Worm (Caenorhabditis elegans) whole organism, young adult: ENCODE results near the gene T22C8.4.

Source experiments
- B0261.1 ChIP-seq: sonication (generic microtip); optimal IDR thresholded peaks from 2 replicates; lab custom pipeline; 2016; ENCODE audit warnings: mild to moderate bottlenecking, missing genetic modification characterization, moderate library complexity, missing compliant biosample characterization
- C06A6.2 ChIP-seq: fragments of 200-800 bp; sonication (Bioruptor generic); conservative IDR thresholded peaks from 2 replicates; pipeline ENCODE4 v1.3.6; 2022; ENCODE audit warnings: missing genetic modification characterization, missing compliant biosample characterization
- C17E4.6 ChIP-seq: fragments of 200-800 bp; sonication (Bioruptor generic); IDR thresholded peaks from 2 replicates; pipeline ENCODE4 v1.3.6; 2022; ENCODE audit warnings: missing genetic modification reagents, missing genetic modification characterization, missing compliant biosample characterization
- T26A5.8 ChIP-seq: sonication (generic microtip); optimal IDR thresholded peaks from 2 replicates; lab custom pipeline; 2016; ENCODE audit warnings: missing genetic modification characterization, missing compliant biosample characterization
- Y53G8AR.9 ChIP-seq: fragments of 200-800 bp; sonication (Bioruptor generic); conservative IDR thresholded peaks from 2 replicates; pipeline ENCODE4 v1.3.6; 2022; ENCODE audit warnings: missing genetic modification reagents, missing genetic modification characterization, missing compliant biosample characterization
- Y56A3A.18 ChIP-seq: fragments of 200-800 bp; sonication (Bioruptor generic); IDR thresholded peaks from 2 replicates; pipeline ENCODE4 v1.3.6; 2022; ENCODE audit warnings: missing genetic modification reagents, missing genetic modification characterization, missing compliant biosample characterization
- akir-1 ChIP-seq: fragments of 200-800 bp; sonication (Bioruptor generic); optimal IDR thresholded peaks from 2 replicates; lab custom pipeline; 2018; ENCODE audit warnings: mild to moderate bottlenecking, missing genetic modification characterization, moderate library complexity, missing compliant biosample characterization
- aptf-3 ChIP-seq: fragments of 200-800 bp; sonication (Bioruptor generic); IDR thresholded peaks from 2 replicates; pipeline ENCODE4 v1.3.6; 2022; ENCODE audit warnings: missing genetic modification characterization, missing compliant biosample characterization
- atf-7 ChIP-seq: sonication (generic microtip); optimal IDR thresholded peaks from 2 replicates; lab custom pipeline; 2017; ENCODE audit warnings: mild to moderate bottlenecking, missing genetic modification characterization, missing compliant biosample characterization
- ccch-3 ChIP-seq: fragments of 200-800 bp; sonication (Bioruptor generic); optimal IDR thresholded peaks from 2 replicates; lab custom pipeline; 2018; ENCODE audit warnings: mild to moderate bottlenecking, missing genetic modification characterization, missing compliant biosample characterization
- cebp-2 ChIP-seq: fragments of 200-800 bp; sonication (Bioruptor generic); IDR thresholded peaks from 2 replicates; pipeline ENCODE4 v1.3.6; 2022; ENCODE audit warnings: missing genetic modification characterization, missing compliant biosample characterization
- ceh-79 ChIP-seq: sonication (generic microtip); optimal IDR thresholded peaks from 2 replicates; lab custom pipeline; 2017; ENCODE audit warnings: mild to moderate bottlenecking, missing genetic modification characterization, missing compliant biosample characterization
- dox-1 ChIP-seq: fragments of 200-800 bp; sonication (Bioruptor generic); IDR thresholded peaks from 2 replicates; pipeline ENCODE4 v1.3.6; 2022; ENCODE audit warnings: missing genetic modification reagents, missing genetic modification characterization, missing compliant biosample characterization
- dpff-1 ChIP-seq: sonication (generic microtip); optimal IDR thresholded peaks from 2 replicates; lab custom pipeline; 2017; ENCODE audit warnings: mild to moderate bottlenecking, missing genetic modification characterization, missing compliant biosample characterization
- egl-18 ChIP-seq: fragments of 200-800 bp; sonication (Bioruptor generic); IDR thresholded peaks from 2 replicates; pipeline ENCODE4 v1.3.6; 2022; ENCODE audit warnings: missing genetic modification reagents, missing genetic modification characterization, missing compliant biosample characterization
- egl-44 ChIP-seq: fragments of 200-800 bp; sonication (Bioruptor generic); IDR thresholded peaks from 2 replicates; pipeline ENCODE4 v1.3.6; 2022; ENCODE audit warnings: missing genetic modification reagents, missing genetic modification characterization, missing compliant biosample characterization
- egrh-3 ChIP-seq: fragments of 200-800 bp; sonication (Bioruptor generic); IDR thresholded peaks from 2 replicates; pipeline ENCODE4 v1.3.6; 2022; ENCODE audit warnings: missing genetic modification reagents, missing genetic modification characterization, missing compliant biosample characterization
- gei-17 ChIP-seq: fragments of 200-800 bp; sonication (Bioruptor generic); optimal IDR thresholded peaks from 2 replicates; lab custom pipeline; 2018; ENCODE audit warnings: mild to moderate bottlenecking, missing genetic modification characterization, missing compliant biosample characterization
- hmg-1.2 ChIP-seq: fragments of 200-800 bp; sonication (Bioruptor generic); IDR thresholded peaks from 2 replicates; pipeline ENCODE4 v1.3.6; 2022; ENCODE audit warnings: missing genetic modification reagents, missing genetic modification characterization, missing compliant biosample characterization
- let-526 ChIP-seq: fragments of 200-800 bp; sonication (Bioruptor generic); IDR thresholded peaks from 2 replicates; pipeline ENCODE4 v1.3.6; 2022; ENCODE audit warnings: missing genetic modification reagents, missing genetic modification characterization, missing compliant biosample characterization
- lin-26 ChIP-seq: fragments of 200-800 bp; sonication (Bioruptor generic); IDR thresholded peaks from 2 replicates; pipeline ENCODE4 v1.3.6; 2022; ENCODE audit warnings: missing genetic modification reagents, missing genetic modification characterization, missing compliant biosample characterization
- lin-40 ChIP-seq: sonication (generic microtip); optimal IDR thresholded peaks from 2 replicates; lab custom pipeline; 2016; ENCODE audit warnings: missing genetic modification characterization, mild to moderate bottlenecking, missing compliant biosample characterization, missing genotype, missing genetic modification reagents
- lsl-1 ChIP-seq: fragments of 200-800 bp; sonication (Bioruptor generic); optimal IDR thresholded peaks from 2 replicates; lab custom pipeline; 2018; ENCODE audit warnings: mild to moderate bottlenecking, missing genetic modification characterization, moderate library complexity, missing compliant biosample characterization
- madf-10 ChIP-seq: sonication (generic microtip); optimal IDR thresholded peaks from 2 replicates; lab custom pipeline; 2016; ENCODE audit warnings: mild to moderate bottlenecking, missing genetic modification characterization, missing compliant biosample characterization
- madf-6 ChIP-seq: fragments of 200-800 bp; sonication (Bioruptor generic); IDR thresholded peaks from 2 replicates; pipeline ENCODE4 v1.3.6; 2022; ENCODE audit warnings: missing genetic modification reagents, missing genetic modification characterization, missing compliant biosample characterization
- mes-4 ChIP-seq: sonication (generic microtip); optimal IDR thresholded peaks from 2 replicates; lab custom pipeline; 2016; ENCODE audit warnings: missing genotype, missing genetic modification characterization, missing compliant biosample characterization
- nfya-1 ChIP-seq: sonication (generic microtip); optimal IDR thresholded peaks from 2 replicates; lab custom pipeline; 2017; ENCODE audit warnings: antibody characterized with exemption, missing compliant biosample characterization, missing genetic modification characterization, borderline replicate concordance; ENCODE audit not compliant: insufficient read depth
- nfya-2 ChIP-seq: fragments of 200-800 bp; sonication (Bioruptor generic); IDR thresholded peaks from 2 replicates; pipeline ENCODE4 v1.3.6; 2022; ENCODE audit warnings: missing genetic modification reagents, missing genetic modification characterization, missing compliant biosample characterization
- nhr-27 ChIP-seq: fragments of 200-800 bp; sonication (Bioruptor generic); optimal IDR thresholded peaks from 2 replicates; lab custom pipeline; 2018; ENCODE audit warnings: mild to moderate bottlenecking, missing genetic modification characterization, moderate library complexity, missing compliant biosample characterization
- nhr-80 ChIP-seq: sonication (generic microtip); optimal IDR thresholded peaks from 2 replicates; lab custom pipeline; 2016; ENCODE audit warnings: missing genetic modification characterization, missing compliant biosample characterization
- snpc-3.4 ChIP-seq: sonication (generic microtip); optimal IDR thresholded peaks from 2 replicates; lab custom pipeline; 2017; ENCODE audit warnings: missing genetic modification characterization, mild to moderate bottlenecking, missing compliant biosample characterization, antibody characterized with exemption, moderate library complexity, missing genotype, missing genetic modification reagents

T22C8.4 gene

DNA sequence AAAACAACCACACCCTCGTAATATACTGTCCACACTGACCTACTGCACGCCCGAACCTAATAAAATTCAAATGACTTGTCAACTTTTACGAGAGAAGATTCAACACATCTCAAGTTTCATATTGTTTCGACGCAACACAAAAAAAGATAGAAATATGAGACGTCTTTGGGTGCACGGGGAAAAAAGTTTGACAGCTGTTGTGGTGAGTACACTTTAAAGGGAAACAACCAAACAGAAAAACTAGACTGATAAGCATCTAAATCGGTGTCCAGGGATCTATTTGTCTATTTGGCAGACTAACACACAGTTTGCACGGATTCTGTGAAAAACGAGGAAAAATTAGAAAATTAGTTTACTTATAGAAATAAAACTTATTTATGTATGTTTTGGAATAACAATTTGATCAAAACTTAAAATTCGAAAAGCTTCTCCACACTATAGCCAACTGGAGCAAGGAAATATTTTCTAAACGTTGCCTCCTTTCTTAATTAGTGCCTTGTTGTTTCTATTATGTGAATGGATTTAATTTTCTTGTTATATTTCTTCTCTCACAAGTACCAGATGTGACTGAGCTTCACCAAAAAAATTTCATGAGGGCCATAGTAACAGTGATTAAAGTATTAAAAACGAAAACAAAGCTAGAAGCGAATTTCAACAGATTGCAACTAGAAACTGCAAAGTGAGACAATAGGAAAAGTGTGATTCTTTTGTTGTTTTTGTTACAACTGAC, 20.5 kb upstream of the T22C8.4 start (continued):
- TF ChIP-seq nfya-1 (tag; lab: Kevin White, UChicago) (no peak), dox-1 (GFP tag; lab: Robert Waterston, UW) (no peak), ccch-3 (GFP tag; lab: Kevin White, UChicago) (no peak)
- TF ChIP-seq, all 124 proteins: peak for 0

- TF ChIP-seq mes-4 (tag; lab: Kevin White, UChicago) (no peak), snpc-3.4 (tag; lab: Kevin White, UChicago) (no peak), cebp-2 (no peak), gei-17 (GFP tag; lab: Kevin White, UChicago) (no peak), nhr-80 (tag; lab: Kevin White, UChicago) (no peak), B0261.1 (tag; lab: Kevin White, UChicago) (no peak), egl-44 (no peak)
- TF ChIP-seq, all 124 proteins: peak for 0
Observed at ce11 chrII:8642376-8642775, 19.1 kb upstream of the T22C8.4 start.

ce11 chrII:8641131-8641530, 17.8 kb upstream of the T22C8.4 start, which contains the start of gene D2085.7:
D2085.7 (plus strand) TSS chrII:8641381.
- TF ChIP-seq lsl-1 (GFP tag; lab: Kevin White, UChicago) = no peak
- TF ChIP-seq hmg-1.2 (GFP tag; lab: Robert Waterston, UW) = peak; percentile 28; the same call in 1 of the 2 replicates
- TF ChIP-seq, all 124 proteins: peak for 1

DNA sequence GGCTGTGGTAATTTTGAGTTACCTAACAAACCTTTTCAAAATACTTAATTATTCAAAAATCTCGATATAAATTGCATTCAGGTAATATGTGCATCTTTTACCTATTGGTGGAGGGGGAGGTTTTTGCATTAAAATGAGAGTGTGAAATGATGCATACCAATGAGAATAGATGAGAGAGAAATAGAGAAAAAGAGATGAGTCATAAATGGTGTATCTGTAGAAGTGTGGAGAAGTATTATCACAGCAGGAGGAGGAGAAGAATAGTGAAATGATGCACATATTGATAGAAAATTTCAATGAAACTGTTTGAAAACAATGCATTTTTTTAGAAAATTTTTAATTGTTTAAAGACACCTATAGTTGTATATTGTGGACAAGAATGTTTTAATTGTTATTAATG, 17.2 kb upstream of the T22C8.4 start:
- no peak for TF ChIP-seq egl-18 (GFP tag; lab: Robert Waterston, UW)
- peak; percentile 13 for TF ChIP-seq nhr-80 (tag; lab: Kevin White, UChicago)
- TF ChIP-seq aptf-3 (GFP tag; lab: Robert Waterston, UW) = no peak
- TF ChIP-seq Y53G8AR.9 (GFP tag; lab: Robert Waterston, UW) = no peak
- no peak for TF ChIP-seq madf-6 (GFP tag; lab: Robert Waterston, UW)
- no peak for TF ChIP-seq dpff-1 (tag; lab: Kevin White, UChicago)
- TF ChIP-seq T26A5.8 (tag; lab: Kevin White, UChicago) = no peak
- no peak for TF ChIP-seq Y56A3A.18 (GFP tag; lab: Robert Waterston, UW)

DNA sequence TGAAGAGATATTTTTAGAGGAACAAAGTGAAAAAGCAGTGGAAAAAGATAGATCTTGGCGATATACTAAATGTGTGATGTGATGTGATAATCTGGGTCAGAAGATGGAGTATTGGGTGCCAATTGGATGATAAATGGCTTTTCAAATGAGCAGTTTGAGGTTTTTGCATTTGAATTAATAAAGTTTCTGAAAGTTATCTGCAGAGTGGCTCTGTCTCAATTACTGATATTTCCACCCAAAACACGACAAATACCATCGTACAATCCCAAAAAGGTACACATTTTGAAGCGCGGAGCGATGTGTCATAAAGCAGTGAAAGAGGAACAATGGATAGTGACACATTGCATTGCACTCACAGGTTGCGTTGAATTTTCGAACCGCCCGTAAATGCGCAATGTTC, 16.3 kb upstream of the T22C8.4 start:
- TF ChIP-seq akir-1 (GFP tag; lab: Kevin White, UChicago) = no peak
- no peak for TF ChIP-seq nfya-2 (GFP tag; lab: Robert Waterston, UW)
- TF ChIP-seq ceh-79 = no peak
- TF ChIP-seq atf-7 = no peak
- no peak for TF ChIP-seq egrh-3 (GFP tag; lab: Robert Waterston, UW)

DNA sequence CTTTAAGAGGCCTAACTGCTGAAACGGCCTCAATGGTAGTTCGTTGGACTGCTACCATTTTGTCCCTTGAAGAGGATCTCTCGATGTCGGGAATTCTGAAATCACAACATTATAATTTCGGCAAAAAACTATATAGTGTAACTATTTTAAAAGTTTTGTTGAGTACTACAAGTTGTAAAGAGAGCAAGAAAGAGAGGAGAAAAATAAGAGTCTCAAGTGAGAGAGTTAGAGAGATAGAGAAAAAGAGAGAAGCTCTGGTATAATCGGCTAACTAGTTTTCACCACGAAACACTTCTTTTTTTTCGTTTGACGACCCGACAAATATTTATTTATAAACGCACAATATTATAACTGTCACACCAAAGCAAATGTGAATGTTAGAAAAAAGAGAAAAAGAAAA, 14.3 kb upstream of the T22C8.4 start, which contains the start of gene vab-9:
TSS of gene vab-9 (minus strand) at position 101 of the 400 bp plus-strand sequence.
- TF ChIP-seq let-526 (GFP tag; lab: Robert Waterston, UW) = no peak
- no peak for TF ChIP-seq C17E4.6 (GFP tag; lab: Robert Waterston, UW)
- no peak for TF ChIP-seq Y56A3A.18 (GFP tag; lab: Robert Waterston, UW)
- TF ChIP-seq lin-26 = no peak
- no peak for TF ChIP-seq C06A6.2 (GFP tag; lab: Robert Waterston, UW)
- TF ChIP-seq ccch-3 (GFP tag; lab: Kevin White, UChicago) = no peak
- no peak for TF ChIP-seq snpc-3.4 (tag; lab: Kevin White, UChicago)
- no peak for TF ChIP-seq nhr-27
- no peak for TF ChIP-seq madf-10 (tag; lab: Kevin White, UChicago)
- no peak for TF ChIP-seq lin-40 (tag; lab: Kevin White, UChicago)
- TF ChIP-seq, all 124 proteins: peak for 0
